Fruit fly (Drosophila melanogaster): ENCODE results near the gene IKKepsilon.

IKKepsilon gene

dm6 chr2L:20681648-20682098, 5.8 kb downstream of the IKKepsilon start, which contains the start of gene Cen:
TSS of gene Cen (minus strand) at chr2L:20681846.
- peak; percentile 6 for TF ChIP-seq noc (tag; optimal IDR thresholded peaks at IDR 0.05)

dm6 chr2L:20682136-20682733, 6.4 kb downstream of the IKKepsilon start, which contains the start of gene CG2617:
TSS of gene CG2617 (plus strand) at chr2L:20682368.
- no peak for TF ChIP-seq noc (tag; optimal IDR thresholded peaks at IDR 0.05)

dm6 chr2L:20688722-20689121, 12.9 kb downstream of the IKKepsilon start:
- TF ChIP-seq noc (tag; optimal IDR thresholded peaks at IDR 0.05): no peak

- TF ChIP-seq noc (tag; optimal IDR thresholded peaks at IDR 0.05): no peak
Measured at dm6 chr2L:20690055-20690454, 14.2 kb downstream of the IKKepsilon start.

dm6 chr2L:20695066-20695465, 19.2 kb downstream of the IKKepsilon start:
- TF ChIP-seq noc (tag; optimal IDR thresholded peaks at IDR 0.05): no peak

- TF ChIP-seq noc (tag; optimal IDR thresholded peaks at IDR 0.05): peak; percentile 51
Measured at dm6 chr2L:20700534-20701239, 24.8 kb downstream of the IKKepsilon start.

dm6 chr2L:20704511-20705266, 28.8 kb downstream of the IKKepsilon start:
- TF ChIP-seq noc (tag; optimal IDR thresholded peaks at IDR 0.05): no peak

- no peak for TF ChIP-seq noc (tag; optimal IDR thresholded peaks at IDR 0.05)
Measured at dm6 chr2L:20705869-20706368, 30.1 kb downstream of the IKKepsilon start.

- peak; percentile 13 for TF ChIP-seq noc (tag; optimal IDR thresholded peaks at IDR 0.05)
Measured at dm6 chr2L:20714468-20715404, 38.9 kb downstream of the IKKepsilon start, which contains the start of gene Hr38. TSS of gene Hr38 (minus strand) at chr2L:20714588.

- no peak for TF ChIP-seq noc (tag; optimal IDR thresholded peaks at IDR 0.05)
Measured at dm6 chr2L:20716077-20716476, 40.2 kb downstream of the IKKepsilon start.

dm6 chr2L:20716712-20717111, 40.9 kb downstream of the IKKepsilon start:
- no peak for TF ChIP-seq noc (tag; optimal IDR thresholded peaks at IDR 0.05)

- no peak for TF ChIP-seq noc (tag; optimal IDR thresholded peaks at IDR 0.05)
Measured at dm6 chr2L:20720011-20720410, 44.2 kb downstream of the IKKepsilon start.

- no peak for TF ChIP-seq noc (tag; optimal IDR thresholded peaks at IDR 0.05)
Measured at dm6 chr2L:20721456-20721855, 45.6 kb downstream of the IKKepsilon start.

dm6 chr2L:20724024-20724423, 48.2 kb downstream of the IKKepsilon start:
- TF ChIP-seq noc (tag; optimal IDR thresholded peaks at IDR 0.05): no peak

- TF ChIP-seq noc (tag; optimal IDR thresholded peaks at IDR 0.05): no peak
Measured at dm6 chr2L:20726451-20726850, 50.6 kb downstream of the IKKepsilon start, which contains the start of gene CG9316. TSS of gene CG9316 (minus strand) at chr2L:20726551.

All from whole organism, larva.